Worm (Caenorhabditis elegans) whole organism, midembryonic: ENCODE results near the gene epg-7.

Source experiments
- T22C8.4 ChIP-seq: fragments of 200-800 bp; sonication (Bioruptor generic); IDR thresholded peaks from 2 replicates; pipeline ENCODE4 v1.3.6; 2022; ENCODE audit warnings: missing genetic modification characterization, missing compliant biosample characterization
- cog-1 ChIP-seq: sonication (generic microtip); optimal IDR thresholded peaks from 2 replicates; lab custom pipeline; 2016; ENCODE audit warnings: missing genetic modification characterization, missing compliant biosample characterization
- flt-1 ChIP-seq: fragments of 200-800 bp; sonication (Bioruptor generic); IDR thresholded peaks from 2 replicates; pipeline ENCODE4 v1.3.6; 2022; ENCODE audit warnings: missing genetic modification characterization, missing compliant biosample characterization
- klf-2 ChIP-seq: fragments of 200-800 bp; sonication (Bioruptor generic); conservative IDR thresholded peaks from 2 replicates; pipeline ENCODE4 v1.3.6; 2022; ENCODE audit warnings: missing genetic modification reagents, missing genetic modification characterization, missing compliant biosample characterization
- med-1 ChIP-seq: sonication (generic microtip); optimal IDR thresholded peaks from 2 replicates; lab custom pipeline; 2017; ENCODE audit warnings: missing genetic modification characterization, mild to moderate bottlenecking, missing compliant biosample characterization, antibody characterized with exemption, missing genetic modification reagents; ENCODE audit not compliant: insufficient read depth
- ref-1 ChIP-seq: fragments of 200-800 bp; sonication (Bioruptor generic); conservative IDR thresholded peaks from 2 replicates; pipeline ENCODE4 v1.3.6; 2022; ENCODE audit warnings: missing genetic modification reagents, missing genetic modification characterization, missing compliant biosample characterization
- tab-1 ChIP-seq: fragments of 200-800 bp; sonication (Bioruptor generic); IDR thresholded peaks from 2 replicates; pipeline ENCODE4 v1.3.6; 2022; ENCODE audit warnings: missing genetic modification characterization, missing compliant biosample characterization
- ztf-23 ChIP-seq: fragments of 200-800 bp; sonication (Bioruptor generic); IDR thresholded peaks from 2 replicates; pipeline ENCODE4 v1.3.6; 2022; ENCODE audit warnings: missing genetic modification reagents, missing genetic modification characterization, missing compliant biosample characterization
- ztf-29 ChIP-seq: fragments of 200-800 bp; sonication (Bioruptor generic); IDR thresholded peaks from 2 replicates; pipeline ENCODE4 v1.3.6; 2022; ENCODE audit warnings: missing genetic modification reagents, missing genetic modification characterization, missing compliant biosample characterization

The epg-7 gene

DNA sequence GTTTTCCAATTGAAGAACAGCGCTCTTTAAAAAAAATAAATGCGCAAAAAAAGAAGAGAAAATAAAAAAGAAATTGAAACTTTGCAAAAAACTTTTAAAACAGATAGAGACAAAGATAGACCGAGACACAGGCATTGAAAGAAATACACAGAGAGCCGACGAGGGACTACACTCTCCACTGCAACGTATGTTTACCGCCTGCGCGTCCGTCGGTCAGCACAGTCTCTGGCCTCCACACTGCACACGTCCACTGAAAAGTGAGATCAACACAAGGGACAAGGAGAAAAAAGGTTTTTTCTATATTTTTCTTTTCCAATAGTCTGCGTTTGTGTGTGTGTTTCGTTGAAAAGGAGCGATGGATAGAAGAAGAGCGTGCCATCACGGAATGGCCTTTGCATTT, 28.1 kb upstream of the epg-7 start:
- TF ChIP-seq ztf-29 (no peak), klf-2 (GFP tag; lab: Robert Waterston, UW) (no peak)

DNA sequence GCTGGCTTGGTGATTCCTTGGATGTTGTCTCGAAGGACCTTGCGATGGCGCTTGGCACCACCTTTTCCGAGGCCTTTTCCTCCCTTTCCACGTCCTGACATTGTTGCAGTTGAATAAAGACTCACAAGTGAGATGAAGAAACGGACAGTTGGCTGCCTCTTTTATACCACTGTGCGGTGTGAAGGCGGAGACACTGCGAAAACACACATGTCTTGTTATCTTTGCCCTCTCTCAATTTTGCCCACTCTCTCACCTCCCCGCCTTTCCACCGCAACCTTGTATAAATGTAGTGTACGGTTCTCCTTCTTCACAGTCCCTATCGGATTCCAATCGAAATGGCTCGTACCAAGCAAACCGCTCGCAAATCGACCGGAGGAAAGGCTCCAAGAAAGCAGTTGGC, 24.7 kb upstream of the epg-7 start, which contains the start of the genes his-38 and his-40:
Gene his-38, minus strand, starts transcription at position 101 of the 400 bp plus-strand sequence.
Gene his-40, plus strand, starts transcription at position 336 of the 400 bp plus-strand sequence.
- TF ChIP-seq ztf-23 (GFP tag; lab: Robert Waterston, UW) (no peak), flt-1 (GFP tag; lab: Robert Waterston, UW) (peak; percentile 67; the same call in 1 of the 2 replicates)

DNA sequence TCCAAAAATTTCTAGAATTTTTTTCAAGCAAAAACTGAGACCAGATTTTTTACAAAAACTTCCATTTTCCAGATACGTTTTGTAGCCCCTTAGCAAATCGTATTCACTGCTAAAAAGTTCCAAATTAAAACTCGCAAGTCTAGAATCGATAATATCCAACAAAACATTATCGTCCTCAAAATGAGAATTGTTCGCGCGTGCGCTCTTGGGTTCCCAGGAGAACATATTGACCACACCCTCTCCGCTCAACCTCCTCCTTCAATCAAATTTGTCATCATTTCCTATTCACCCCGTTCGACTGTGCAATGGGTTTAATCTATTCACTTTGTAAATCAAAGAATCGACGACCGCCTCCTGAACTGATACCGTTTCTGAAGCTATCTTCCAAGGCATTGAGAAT, 22.6 kb upstream of the epg-7 start:
- no peak for TF ChIP-seq T22C8.4 (GFP tag; lab: Robert Waterston, UW)
- TF ChIP-seq cog-1 (tag; lab: Kevin White, UChicago) = no peak
- no peak for TF ChIP-seq klf-2 (GFP tag; lab: Robert Waterston, UW)
- TF ChIP-seq med-1 (GFP tag; lab: Kevin White, UChicago) = no peak
- TF ChIP-seq tab-1 (GFP tag; lab: Robert Waterston, UW) = no peak
- no peak for TF ChIP-seq ztf-23 (GFP tag; lab: Robert Waterston, UW)
- no peak for TF ChIP-seq flt-1 (GFP tag; lab: Robert Waterston, UW)
- TF ChIP-seq ztf-29 = no peak
- no peak for TF ChIP-seq ref-1 (GFP tag; lab: Robert Waterston, UW)

- TF ChIP-seq ref-1 (GFP tag; lab: Robert Waterston, UW) (no peak), ztf-23 (GFP tag; lab: Robert Waterston, UW) (no peak), cog-1 (tag; lab: Kevin White, UChicago) (no peak), tab-1 (GFP tag; lab: Robert Waterston, UW) (no peak), med-1 (GFP tag; lab: Kevin White, UChicago) (no peak), klf-2 (GFP tag; lab: Robert Waterston, UW) (no peak), flt-1 (GFP tag; lab: Robert Waterston, UW) (no peak), T22C8.4 (GFP tag; lab: Robert Waterston, UW) (no peak), ztf-29 (no peak)
Measured at ce11 chrX:7313236-7313635, 21.3 kb upstream of the epg-7 start.

ce11 chrX:7314564-7314963, 19.9 kb upstream of the epg-7 start:
- TF ChIP-seq T22C8.4 (GFP tag; lab: Robert Waterston, UW) = no peak
- no peak for TF ChIP-seq med-1 (GFP tag; lab: Kevin White, UChicago)
- no peak for TF ChIP-seq ref-1 (GFP tag; lab: Robert Waterston, UW)
- no peak for TF ChIP-seq klf-2 (GFP tag; lab: Robert Waterston, UW)
- no peak for TF ChIP-seq cog-1 (tag; lab: Kevin White, UChicago)
- TF ChIP-seq tab-1 (GFP tag; lab: Robert Waterston, UW) = no peak
- TF ChIP-seq ztf-23 (GFP tag; lab: Robert Waterston, UW) = no peak
- no peak for TF ChIP-seq ztf-29
- no peak for TF ChIP-seq flt-1 (GFP tag; lab: Robert Waterston, UW)

DNA sequence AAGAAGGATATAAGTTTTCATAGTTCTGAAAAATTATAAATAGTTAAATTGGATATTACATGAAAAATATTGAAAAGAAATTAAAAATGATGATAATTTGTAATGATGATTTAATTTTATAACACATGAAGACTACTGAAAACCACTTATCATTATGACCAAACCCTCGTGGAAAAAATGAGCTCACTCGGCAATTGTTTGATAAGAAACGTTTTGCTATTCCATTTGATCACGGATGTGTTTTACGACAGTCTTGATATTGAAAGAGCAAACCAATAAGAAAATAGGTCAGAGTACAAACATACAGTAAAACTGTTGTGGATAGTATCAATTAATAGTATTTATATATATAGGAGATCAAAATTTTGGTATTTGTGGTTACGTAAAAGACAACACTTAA, 19.2 kb upstream of the epg-7 start, which contains the start of gene spp-3:
Gene spp-3, minus strand, starts transcription at position 25 of the 400 bp plus-strand sequence.
- no peak for TF ChIP-seq ztf-23 (GFP tag; lab: Robert Waterston, UW)
- TF ChIP-seq tab-1 (GFP tag; lab: Robert Waterston, UW) = no peak
- TF ChIP-seq ztf-29 = no peak
- no peak for TF ChIP-seq flt-1 (GFP tag; lab: Robert Waterston, UW)
- no peak for TF ChIP-seq med-1 (GFP tag; lab: Kevin White, UChicago)
- TF ChIP-seq cog-1 (tag; lab: Kevin White, UChicago) = no peak
- no peak for TF ChIP-seq T22C8.4 (GFP tag; lab: Robert Waterston, UW)
- no peak for TF ChIP-seq ref-1 (GFP tag; lab: Robert Waterston, UW)
- TF ChIP-seq klf-2 (GFP tag; lab: Robert Waterston, UW) = no peak

DNA sequence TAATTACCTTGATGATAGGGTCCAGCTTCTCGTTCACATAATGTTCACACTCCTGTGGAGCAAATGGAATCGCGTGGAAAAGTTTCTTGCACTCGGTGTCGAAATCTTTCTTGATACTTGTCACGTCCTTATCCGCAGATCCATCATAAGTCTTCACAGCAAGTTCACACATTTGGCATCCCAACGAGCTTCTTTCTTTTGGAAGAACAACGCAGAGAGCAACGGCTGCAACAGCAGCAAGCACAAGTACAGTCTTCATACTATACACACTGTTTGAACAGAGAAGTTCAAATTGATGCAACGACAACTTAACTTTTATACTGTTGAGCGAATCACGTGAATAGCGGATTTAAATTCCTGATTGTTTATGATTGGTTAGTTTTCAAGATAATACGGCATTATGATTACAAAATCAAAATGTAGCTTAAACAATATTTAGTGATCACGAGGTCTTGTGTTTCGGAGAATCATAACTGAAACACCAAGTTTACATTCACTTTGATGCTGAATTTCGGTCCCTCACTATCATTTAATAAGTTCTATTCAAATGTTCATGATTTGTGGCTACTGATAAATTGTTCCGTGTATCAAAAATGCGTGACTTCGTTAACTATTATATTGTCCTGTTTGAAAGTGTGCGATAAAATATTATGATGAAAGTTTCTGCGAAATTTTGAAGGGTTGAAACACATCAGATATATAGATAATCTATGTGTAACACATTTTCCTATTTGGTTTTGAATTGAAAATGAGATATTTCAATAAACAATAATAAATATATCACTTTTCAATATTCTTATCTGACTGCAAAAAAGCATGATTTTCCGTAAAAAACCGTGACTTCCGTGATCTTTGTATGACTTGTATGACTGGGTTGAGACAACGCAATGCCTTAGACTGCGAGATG, 17.8 kb upstream of the epg-7 start, which contains the start of the genes spp-2 and spp-6:
Gene spp-2, minus strand, starts transcription at position 334 of the 907 bp plus-strand sequence.
Gene spp-6, plus strand, starts transcription at position 857 of the 907 bp plus-strand sequence.
- no peak for TF ChIP-seq ztf-29
- no peak for TF ChIP-seq ztf-23 (GFP tag; lab: Robert Waterston, UW)
- TF ChIP-seq klf-2 (GFP tag; lab: Robert Waterston, UW) = no peak
- TF ChIP-seq cog-1 (tag; lab: Kevin White, UChicago) = no peak
- TF ChIP-seq flt-1 (GFP tag; lab: Robert Waterston, UW) = no peak
- no peak for TF ChIP-seq tab-1 (GFP tag; lab: Robert Waterston, UW)
- TF ChIP-seq T22C8.4 (GFP tag; lab: Robert Waterston, UW) = no peak

DNA sequence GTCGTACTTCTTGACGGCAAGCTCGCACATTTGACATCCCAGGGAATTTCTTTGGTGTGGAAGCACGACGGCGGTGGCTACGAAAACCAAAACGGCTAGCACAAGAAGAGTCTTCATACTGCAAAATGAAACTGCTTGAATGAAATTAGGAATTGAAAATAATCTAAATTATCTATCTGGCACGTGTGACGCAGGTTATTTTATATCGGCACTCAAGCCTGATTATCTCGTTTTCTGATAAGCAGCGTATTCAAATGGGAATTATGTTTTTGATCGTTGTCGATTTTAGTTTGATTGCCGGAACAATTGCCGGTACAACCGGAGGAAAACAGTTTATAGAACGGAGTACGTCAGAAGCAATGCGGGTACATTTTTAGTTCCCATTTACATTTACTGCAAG, 15.9 kb upstream of the epg-7 start, which contains the start of gene spp-4:
Gene spp-4, minus strand, starts transcription at position 118 of the 400 bp plus-strand sequence.
- TF ChIP-seq ztf-29 (no peak), klf-2 (GFP tag; lab: Robert Waterston, UW) (no peak), ztf-23 (GFP tag; lab: Robert Waterston, UW) (no peak), med-1 (GFP tag; lab: Kevin White, UChicago) (no peak)

- TF ChIP-seq ztf-29 (no peak), T22C8.4 (GFP tag; lab: Robert Waterston, UW) (no peak), med-1 (GFP tag; lab: Kevin White, UChicago) (no peak), tab-1 (GFP tag; lab: Robert Waterston, UW) (no peak), ref-1 (GFP tag; lab: Robert Waterston, UW) (no peak), cog-1 (tag; lab: Kevin White, UChicago) (no peak), flt-1 (GFP tag; lab: Robert Waterston, UW) (no peak), klf-2 (GFP tag; lab: Robert Waterston, UW) (no peak), ztf-23 (GFP tag; lab: Robert Waterston, UW) (no peak)
Measured at ce11 chrX:7320115-7320711, 14.3 kb upstream of the epg-7 start, which contains the start of gene spp-5. Gene spp-5 (minus strand): TSS chrX:7320354.
